Worm (Caenorhabditis elegans) whole organism, mixed stage, embryonic: ENCODE measurements around the gene F13A2.9.

Experiments
- elt-1 ChIP-seq: sonication (generic microtip); optimal IDR thresholded peaks from 2 replicates; lab custom pipeline; 2017; ENCODE audit warnings: missing genetic modification characterization, mild to moderate bottlenecking, missing compliant biosample characterization, antibody characterized with exemption, moderate library complexity, borderline replicate concordance; ENCODE audit not compliant: insufficient read depth
- unc-39 ChIP-seq: fragments of 150-350 bp; optimal IDR thresholded peaks from 2 replicates; lab custom pipeline; 2014; ENCODE audit warnings: missing biosample characterization, missing genetic modification characterization

DNA sequence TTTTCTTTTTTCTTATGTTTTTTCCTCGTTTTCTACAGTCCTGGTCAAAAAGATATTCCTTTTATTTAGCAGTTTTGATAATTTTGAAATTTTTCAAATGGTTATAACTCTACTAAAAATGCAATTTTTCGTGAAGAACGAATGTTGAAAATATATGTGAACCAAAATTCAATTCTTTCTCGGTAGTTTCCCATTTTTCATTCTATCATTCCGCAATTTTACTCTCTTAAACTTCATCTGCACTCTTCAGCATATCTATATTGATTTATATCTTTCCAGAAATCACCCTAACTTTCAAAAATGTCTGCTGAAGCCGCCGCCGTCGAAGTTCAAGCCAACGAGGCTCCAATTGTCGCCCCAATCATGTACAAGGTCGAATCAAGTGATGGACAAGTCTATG, 34.8 kb upstream of the F13A2.9 start, which contains the start of gene skr-7:
- no peak for TF ChIP-seq elt-1 (tag; lab: Kevin White, UChicago)
- TF ChIP-seq unc-39 = no peak
